Worm (Caenorhabditis elegans) whole organism, L3 larva: ENCODE measurements around the gene F43E12.1.

Experiments used
- ZK546.5 ChIP-seq: sonication (generic microtip); optimal IDR thresholded peaks from 2 replicates; lab custom pipeline; 2017; ENCODE audit warnings: missing biosample characterization, missing genetic modification characterization
- ceh-28 ChIP-seq: fragments of 150-350 bp; optimal IDR thresholded peaks from 2 replicates; lab custom pipeline; 2014; ENCODE audit warnings: missing biosample characterization, missing genetic modification reagents, missing genetic modification characterization
- ceh-82 ChIP-seq: fragments of 150-350 bp; optimal IDR thresholded peaks from 2 replicates; lab custom pipeline; 2014; ENCODE audit warnings: missing biosample characterization, missing genetic modification characterization
- ceh-9 ChIP-seq: sonication (generic microtip); optimal IDR thresholded peaks from 2 replicates; lab custom pipeline; 2018; ENCODE audit warnings: missing biosample characterization, missing genetic modification characterization
- daf-12 ChIP-seq: fragments of 150-350 bp; optimal IDR thresholded peaks from 2 replicates; lab custom pipeline; 2014; ENCODE audit warnings: missing biosample characterization, missing genetic modification reagents, missing genetic modification characterization
- egl-5 ChIP-seq: fragments of 150-350 bp; optimal IDR thresholded peaks from 2 replicates; lab custom pipeline; 2017; ENCODE audit warnings: missing biosample characterization, missing genetic modification reagents, missing genetic modification characterization, inconsistent platforms
- elt-1 ChIP-seq: fragments of 150-350 bp; optimal IDR thresholded peaks from 2 replicates; lab custom pipeline; 2014; ENCODE audit warnings: missing biosample characterization, missing genetic modification characterization
- elt-3 ChIP-seq, 3 experiments: fragments of 150-350 bp in 1 of 3; sonication (generic microtip) in 2 of 3; optimal IDR thresholded peaks; 2 replicates in 2 of 3; 4 replicates in 1 of 3; lab custom pipeline; 2014 to 2017; ENCODE audit warnings: missing biosample characterization in 3 of 3, missing genetic modification characterization in 3 of 3
- eor-1 ChIP-seq, 2 experiments: fragments of 150-350 bp; optimal IDR thresholded peaks; 2 replicates each; lab custom pipeline; 2014 to 2018; ENCODE audit warnings: missing biosample characterization in 2 of 2, missing genetic modification characterization in 2 of 2
- fkh-10 ChIP-seq: sonication (generic microtip); optimal IDR thresholded peaks from 2 replicates; lab custom pipeline; 2017; ENCODE audit warnings: missing biosample characterization, missing genetic modification reagents, missing genetic modification characterization
- fkh-2 ChIP-seq: fragments of 150-350 bp; optimal IDR thresholded peaks from 2 replicates; lab custom pipeline; 2014; ENCODE audit warnings: missing biosample characterization, missing genetic modification reagents, missing genetic modification characterization
- hmg-11 ChIP-seq: sonication (generic microtip); optimal IDR thresholded peaks from 2 replicates; lab custom pipeline; 2016; ENCODE audit warnings: missing genetic modification characterization, missing compliant biosample characterization
- mdl-1 ChIP-seq: fragments of 150-350 bp; optimal IDR thresholded peaks from 2 replicates; lab custom pipeline; 2014; ENCODE audit warnings: missing biosample characterization, missing genetic modification characterization
- mml-1 ChIP-seq: fragments of 150-350 bp; sonication (generic microtip); optimal IDR thresholded peaks from 3 replicates; lab custom pipeline; 2014; ENCODE audit warnings: missing biosample characterization, missing genetic modification characterization
- nfya-1 ChIP-seq: sonication (generic microtip); optimal IDR thresholded peaks from 2 replicates; lab custom pipeline; 2017; ENCODE audit warnings: missing genetic modification characterization, mild to moderate bottlenecking, missing compliant biosample characterization, antibody characterized with exemption, moderate library complexity; ENCODE audit not compliant: insufficient read depth
- nhr-12 ChIP-seq: fragments of 150-350 bp; optimal IDR thresholded peaks from 2 replicates; lab custom pipeline; 2014; ENCODE audit warnings: missing biosample characterization, missing genetic modification characterization
- nhr-23 ChIP-seq: fragments of 150-350 bp; optimal IDR thresholded peaks from 2 replicates; lab custom pipeline; 2014; ENCODE audit warnings: missing biosample characterization, missing genetic modification reagents, missing genetic modification characterization
- nhr-237 ChIP-seq: fragments of 150-350 bp; optimal IDR thresholded peaks from 2 replicates; lab custom pipeline; 2014; ENCODE audit warnings: missing biosample characterization, missing genetic modification characterization
- nhr-25 ChIP-seq: sonication (generic microtip); optimal IDR thresholded peaks from 2 replicates; lab custom pipeline; 2017; ENCODE audit warnings: missing biosample characterization, missing genetic modification characterization
- nhr-28 ChIP-seq: fragments of 150-350 bp; optimal IDR thresholded peaks from 2 replicates; lab custom pipeline; 2014; ENCODE audit warnings: missing biosample characterization, missing genetic modification characterization
- nhr-67 ChIP-seq: fragments of 150-350 bp; optimal IDR thresholded peaks from 2 replicates; lab custom pipeline; 2014; ENCODE audit warnings: missing biosample characterization, missing genetic modification characterization
- nhr-76 ChIP-seq: fragments of 150-350 bp; sonication (generic microtip); optimal IDR thresholded peaks from 5 replicates; lab custom pipeline; 2014; ENCODE audit warnings: missing biosample characterization, missing genetic modification characterization
- pha-4 ChIP-seq: fragments of 150-350 bp; optimal IDR thresholded peaks from 2 replicates; lab custom pipeline; 2014; ENCODE audit warnings: missing biosample characterization, missing genetic modification reagents, missing genetic modification characterization
- pqm-1 ChIP-seq: fragments of 150-350 bp; optimal IDR thresholded peaks from 2 replicates; lab custom pipeline; 2017; ENCODE audit warnings: missing biosample characterization, missing genetic modification characterization, inconsistent platforms
- tbx-2 ChIP-seq: sonication (generic microtip); optimal IDR thresholded peaks from 2 replicates; lab custom pipeline; 2016; ENCODE audit warnings: mild to moderate bottlenecking, missing genetic modification characterization, missing compliant biosample characterization
- unc-62 ChIP-seq: fragments of 150-350 bp; sonication (generic microtip); optimal IDR thresholded peaks from 4 replicates; lab custom pipeline; 2014; ENCODE audit warnings: missing biosample characterization, missing genetic modification reagents, missing genetic modification characterization
- zag-1 ChIP-seq: fragments of 150-350 bp; optimal IDR thresholded peaks from 2 replicates; lab custom pipeline; 2014; ENCODE audit warnings: missing biosample characterization, missing genetic modification characterization
- ztf-4 ChIP-seq: fragments of 150-350 bp; optimal IDR thresholded peaks from 2 replicates; lab custom pipeline; 2014; ENCODE audit warnings: missing biosample characterization, missing genetic modification characterization

F43E12.1 gene

DNA sequence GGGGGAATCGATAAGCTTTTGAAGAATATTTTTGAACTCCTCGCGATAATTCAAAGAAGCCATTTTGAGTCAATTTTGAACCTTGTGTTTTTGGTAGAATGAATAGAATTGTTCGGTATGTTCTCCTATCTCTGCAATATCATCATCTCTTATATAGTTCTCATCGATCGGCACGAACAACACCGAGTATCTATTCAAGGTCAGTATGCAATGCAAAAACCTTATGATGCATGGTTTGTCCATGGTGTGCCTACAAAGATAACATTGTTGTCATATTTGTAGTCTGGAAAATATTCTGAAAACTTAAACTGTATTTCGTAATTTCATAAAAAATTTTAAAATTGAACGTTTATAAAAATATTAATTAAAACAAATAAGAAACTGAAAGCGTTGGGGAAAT is 33.9 kb upstream of the F43E12.1 start, which contains the start of gene alh-10:
alh-10 (minus strand) TSS at position 127 of the 400 bp plus-strand sequence.
- no peak for TF ChIP-seq tbx-2
- TF ChIP-seq ztf-4 (tag; lab: Kevin White, UChicago): no peak
- TF ChIP-seq nhr-76: no peak
- no peak for TF ChIP-seq mml-1 (tag; lab: Kevin White, UChicago)
- TF ChIP-seq nhr-237 (tag; lab: Kevin White, UChicago): no peak
- no peak for TF ChIP-seq elt-1 (tag; lab: Kevin White, UChicago)
- no peak for TF ChIP-seq ceh-28 (tag; lab: Kevin White, UChicago)
- no peak for TF ChIP-seq ceh-9 (tag; lab: Kevin White, UChicago)
- TF ChIP-seq ZK546.5: no peak
- TF ChIP-seq daf-12: no peak
- no peak for TF ChIP-seq elt-3 (tag; optimal IDR thresholded peaks at IDR 0.05; lab: Kevin White, UChicago)
- peak; percentile 22 for TF ChIP-seq pqm-1 (tag; lab: Kevin White, UChicago)
- TF ChIP-seq mdl-1 (tag; lab: Kevin White, UChicago): no peak
- peak; percentile 62 for TF ChIP-seq nhr-25
- no peak for TF ChIP-seq nhr-28 (tag; lab: Kevin White, UChicago)

DNA sequence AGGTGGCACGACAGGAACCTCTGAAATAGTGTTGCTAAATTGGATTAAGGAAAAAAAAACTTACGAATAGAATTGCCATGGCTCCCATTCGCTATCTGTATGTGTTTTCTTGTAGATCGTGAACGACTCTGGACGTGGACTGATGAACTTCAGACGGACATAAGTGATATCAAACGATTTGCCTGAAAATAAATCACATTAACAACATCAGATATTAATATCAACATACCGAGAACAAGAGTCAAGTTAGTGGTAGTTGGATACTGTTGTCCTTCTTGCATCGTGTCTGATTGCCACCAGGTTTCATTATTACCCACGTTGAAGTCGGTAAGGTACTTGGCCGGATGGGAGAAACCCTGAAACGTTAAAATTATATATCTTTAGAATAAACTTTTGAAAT is 27.8 kb upstream of the F43E12.1 start:
- TF ChIP-seq egl-5: no peak
- no peak for TF ChIP-seq nhr-12 (tag; lab: Kevin White, UChicago)
- no peak for TF ChIP-seq fkh-10
- TF ChIP-seq hmg-11: no peak

DNA sequence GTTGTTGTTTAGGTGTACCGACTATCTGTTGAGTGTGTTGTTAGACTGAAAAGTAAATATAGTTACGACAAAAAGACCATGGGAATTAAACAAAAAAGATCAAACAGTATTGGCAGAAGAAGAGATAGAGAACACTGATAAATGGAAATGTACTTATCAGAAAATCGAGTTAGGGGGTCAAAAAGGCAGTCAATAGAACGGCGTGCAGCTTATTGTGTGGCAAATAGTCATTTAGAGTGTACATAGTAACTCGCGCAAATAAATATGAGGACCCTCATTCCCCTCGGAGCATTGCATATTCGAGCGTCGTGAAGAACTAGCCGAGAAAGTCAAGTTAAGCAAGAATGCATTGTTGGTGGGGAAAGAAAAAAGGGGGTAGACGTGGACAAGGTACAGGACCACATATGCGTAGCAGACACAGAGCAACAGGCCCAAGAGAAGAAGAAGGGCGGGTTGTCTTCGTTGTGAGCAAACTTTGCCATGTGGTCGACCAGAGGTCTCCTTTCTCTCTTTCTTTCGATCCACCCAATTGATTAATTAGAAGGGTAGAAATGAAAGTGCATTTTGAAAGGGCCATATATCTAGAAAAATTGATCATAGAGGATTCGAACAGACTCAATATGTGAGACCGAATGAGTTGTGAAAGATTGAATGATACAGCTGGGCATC is 26.1 kb upstream of the F43E12.1 start, which contains the start of gene lam-2:
lam-2 (minus strand) TSS at position 51 of the 669 bp plus-strand sequence.
- TF ChIP-seq pha-4 (tag; lab: Kevin White, UChicago) (peak; percentile 8), mdl-1 (tag; lab: Kevin White, UChicago) (no peak)

DNA sequence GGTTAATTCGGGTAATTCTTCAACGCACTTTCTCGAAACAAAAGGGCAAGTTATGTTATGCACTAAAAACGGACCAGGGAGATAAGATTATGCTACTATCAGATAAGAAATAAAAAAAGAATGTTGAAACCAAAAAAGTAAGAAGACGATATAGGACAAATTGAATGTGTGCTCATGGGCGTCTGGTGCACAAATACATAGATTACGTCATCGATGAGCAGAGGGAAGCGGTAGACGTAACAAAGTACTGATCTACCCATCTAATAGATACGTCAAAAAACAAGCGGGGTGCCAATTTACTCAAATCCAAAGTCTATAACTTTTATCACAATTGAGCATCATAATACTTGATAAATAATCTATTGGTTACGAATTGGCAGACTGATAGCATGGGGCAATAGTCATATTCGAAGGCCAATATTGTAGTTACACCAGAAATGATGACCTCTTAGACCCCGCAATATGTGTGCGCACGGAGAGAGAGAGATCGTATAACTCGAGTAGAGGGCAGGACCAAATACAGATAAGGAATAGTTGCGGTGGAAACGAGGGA is 25.4 kb upstream of the F43E12.1 start:
- no peak for TF ChIP-seq zag-1
- no peak for TF ChIP-seq nhr-67 (tag; lab: Kevin White, UChicago)
- no peak for TF ChIP-seq fkh-2 (tag; lab: Kevin White, UChicago)
- no peak for TF ChIP-seq eor-1 (tag; optimal IDR thresholded peaks at IDR 0.05; lab: Kevin White, UChicago)
- no peak for TF ChIP-seq mdl-1 (tag; lab: Kevin White, UChicago)
- no peak for TF ChIP-seq ceh-82 (tag; lab: Kevin White, UChicago)
- TF ChIP-seq ZK546.5: no peak
- TF ChIP-seq elt-3 (tag; optimal IDR thresholded peaks at IDR 0.05; lab: Kevin White, UChicago): no peak

DNA sequence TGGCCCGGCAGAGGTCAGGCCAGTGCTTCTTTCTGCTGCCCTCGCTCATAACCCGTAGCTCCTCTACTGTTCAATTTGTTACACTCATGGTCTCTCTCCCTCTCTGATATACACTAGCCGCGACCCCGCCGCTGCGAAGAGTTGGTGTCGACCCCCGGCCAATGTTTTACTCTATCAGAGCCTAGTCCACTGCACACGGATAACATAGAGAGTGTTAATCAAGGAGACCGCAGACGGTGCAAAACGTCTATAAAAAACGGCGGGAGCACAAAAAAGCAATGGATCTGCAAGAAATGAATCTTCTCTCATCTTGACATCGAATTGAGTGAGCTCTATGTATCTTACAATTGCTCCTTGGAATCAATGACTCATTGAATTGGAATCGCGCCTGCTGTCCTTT is 24.0 kb upstream of the F43E12.1 start:
- no peak for TF ChIP-seq tbx-2
- no peak for TF ChIP-seq nhr-67 (tag; lab: Kevin White, UChicago)
- no peak for TF ChIP-seq nfya-1
- peak; percentile 25 for TF ChIP-seq egl-5
- TF ChIP-seq unc-62 (GFP tag; lab: Kevin White, UChicago): no peak

DNA sequence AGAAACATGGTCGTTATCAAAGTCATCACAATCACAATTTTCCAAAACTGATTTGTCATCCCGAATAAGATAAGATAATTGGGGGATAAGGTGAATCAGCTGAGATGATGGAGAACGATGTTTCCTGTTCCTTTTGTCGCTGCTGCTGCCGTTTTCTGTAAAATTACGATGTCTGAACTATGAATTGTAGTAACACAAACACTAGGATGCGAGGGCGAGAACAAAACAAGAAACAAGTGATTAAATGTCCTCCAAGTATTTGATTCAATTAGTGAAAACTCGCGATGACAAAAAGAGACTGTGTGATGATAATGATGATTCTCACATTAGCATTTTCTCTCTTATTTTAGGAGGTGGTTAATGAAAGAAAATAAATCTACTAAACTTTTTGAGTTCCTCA is 21.6 kb upstream of the F43E12.1 start, which contains the start of gene C54D1.7:
C54D1.7 (minus strand) TSS at position 157 of the 400 bp plus-strand sequence.
- TF ChIP-seq elt-3 (tag; optimal IDR thresholded peaks at IDR 0.05; lab: Kevin White, UChicago): peak in 2 of 3 experiments; percentile 47 to 57
- no peak for TF ChIP-seq daf-12
- TF ChIP-seq, all 47 proteins: peak for 1

DNA sequence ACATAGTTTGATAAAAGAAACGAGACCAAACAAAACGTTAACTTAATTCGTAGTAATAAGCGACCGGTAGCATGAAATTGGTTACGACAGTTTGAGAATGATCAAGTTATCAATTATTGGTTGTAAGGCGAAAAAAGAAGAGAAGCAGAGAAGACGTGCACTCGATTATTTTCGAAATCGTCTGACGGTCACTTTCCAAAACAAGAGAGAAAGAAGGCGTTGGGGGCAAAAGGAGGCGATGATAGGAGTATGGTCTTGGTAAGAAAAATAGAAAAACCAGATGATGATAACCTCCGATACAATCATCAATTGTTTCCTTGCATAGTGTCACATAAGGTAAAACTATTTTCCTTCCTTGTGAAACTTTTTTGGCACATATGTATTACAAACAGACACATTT is 20.0 kb upstream of the F43E12.1 start:
- TF ChIP-seq ceh-28 (tag; lab: Kevin White, UChicago) (no peak), nhr-23 (tag; lab: Kevin White, UChicago) (peak; percentile 46)
